Worm (Caenorhabditis elegans) whole organism, mixed stage, embryonic: ENCODE data around the gene mdt-21.

ENCODE experiments used
- flh-1 ChIP-seq: fragments of 200-800 bp; sonication (Bioruptor generic); optimal IDR thresholded peaks from 2 replicates; lab custom pipeline; 2018; ENCODE audit warnings: mild to moderate bottlenecking, missing genetic modification characterization, moderate library complexity, missing compliant biosample characterization
- pha-4 ChIP-seq: fragments of 150-350 bp; optimal IDR thresholded peaks from 2 replicates; lab custom pipeline; 2018; ENCODE audit warnings: missing biosample characterization, missing genetic modification reagents, missing genetic modification characterization

ce11 chrIII:11757892-11758291, 19.5 kb upstream of the mdt-21 start:
- TF ChIP-seq pha-4 (no peak), flh-1 (GFP tag; lab: Kevin White, UChicago) (no peak)
